Fruit fly (Drosophila melanogaster) whole organism, embryonic: ENCODE data around the gene Ada1-2.

Experiments used
- ATbp ChIP-seq: fragments of 200-800 bp; sonication (Bioruptor generic); optimal IDR thresholded peaks from 2 replicates; lab custom pipeline; 2017; ENCODE audit warnings: missing biosample characterization, mild to moderate bottlenecking, missing genetic modification characterization, missing genetic modification reagents
- Abd-B ChIP-seq: fragments of 200-800 bp; sonication (Bioruptor generic); optimal IDR thresholded peaks from 2 replicates; lab custom pipeline; 2018; ENCODE audit warnings: missing biosample characterization, mild to moderate bottlenecking, missing genetic modification characterization, moderate library complexity
- Blimp-1 ChIP-seq: fragments of 200-800 bp; sonication (Bioruptor generic); optimal IDR thresholded peaks from 3 replicates; lab custom pipeline; 2018; ENCODE audit warnings: missing biosample characterization, missing genetic modification characterization, mild to moderate bottlenecking, moderate library complexity, missing genetic modification reagents
- CG10209 ChIP-seq: fragments of 200-800 bp; sonication (Bioruptor generic); optimal IDR thresholded peaks from 3 replicates; lab custom pipeline; 2017; ENCODE audit warnings: missing biosample characterization, mild to moderate bottlenecking, missing genetic modification characterization, missing genetic modification reagents
- CG10431 ChIP-seq: fragments of 200-800 bp; sonication (Bioruptor generic); optimal IDR thresholded peaks from 3 replicates; lab custom pipeline; 2018; ENCODE audit warnings: missing biosample characterization, mild to moderate bottlenecking, missing genetic modification characterization
- CG10543 ChIP-seq: fragments of 200-800 bp; sonication (Bioruptor generic); optimal IDR thresholded peaks from 3 replicates; lab custom pipeline; 2017; ENCODE audit warnings: missing biosample characterization, mild to moderate bottlenecking, missing genetic modification characterization, moderate library complexity
- CG12236 ChIP-seq: fragments of 200-800 bp; sonication (Bioruptor generic); optimal IDR thresholded peaks from 2 replicates; lab custom pipeline; 2016; ENCODE audit warnings: missing biosample characterization, missing genetic modification characterization
- CG12659 ChIP-seq: fragments of 200-800 bp; sonication (Bioruptor generic); optimal IDR thresholded peaks from 3 replicates; lab custom pipeline; 2017; ENCODE audit warnings: mild to moderate bottlenecking, missing biosample characterization, missing genetic modification reagents, missing genetic modification characterization
- CG12769 ChIP-seq: fragments of 200-800 bp; sonication (Bioruptor generic); optimal IDR thresholded peaks from 2 replicates; lab custom pipeline; 2019; ENCODE audit warnings: missing biosample characterization, mild to moderate bottlenecking, missing genetic modification characterization, moderate library complexity
- CG13287 ChIP-seq: fragments of 200-800 bp; sonication (Bioruptor generic); IDR thresholded peaks from 2 replicates; pipeline ENCODE4 v1.3.6; 2022; ENCODE audit warnings: missing biosample characterization, missing genetic modification characterization; ENCODE audit not compliant: partially characterized antibody
- CG14441 ChIP-seq: fragments of 200-800 bp; sonication (Bioruptor generic); IDR thresholded peaks from 2 replicates; pipeline ENCODE4 v1.3.6; 2022; ENCODE audit warnings: missing biosample characterization, missing genetic modification characterization
- CG17359 ChIP-seq: fragments of 200-800 bp; sonication (Bioruptor generic); optimal IDR thresholded peaks from 3 replicates; lab custom pipeline; 2018; ENCODE audit warnings: missing biosample characterization, mild to moderate bottlenecking, missing genetic modification characterization, moderate library complexity
- CG17829 ChIP-seq: fragments of 200-800 bp; optimal IDR thresholded peaks from 2 replicates; lab custom pipeline; 2019; ENCODE audit warnings: missing biosample characterization, mild to moderate bottlenecking, missing genetic modification characterization, moderate library complexity
- CG18011 ChIP-seq: fragments of 200-800 bp; sonication (Bioruptor generic); optimal IDR thresholded peaks from 2 replicates; lab custom pipeline; 2017; ENCODE audit warnings: missing biosample characterization, missing genetic modification characterization, mild to moderate bottlenecking, moderate library complexity, missing genotype
- CG18764 ChIP-seq: fragments of 200-800 bp; sonication (Bioruptor generic); optimal IDR thresholded peaks from 3 replicates; lab custom pipeline; 2016; ENCODE audit warnings: missing biosample characterization, missing genetic modification characterization
- CG2129 ChIP-seq: fragments of 200-800 bp; sonication (Bioruptor generic); IDR thresholded peaks from 2 replicates; pipeline ENCODE4 v1.3.6; 2022; ENCODE audit warnings: missing biosample characterization, missing genetic modification characterization; ENCODE audit not compliant: partially characterized antibody
- CG33213 ChIP-seq: fragments of 200-800 bp; sonication (Bioruptor generic); optimal IDR thresholded peaks from 3 replicates; lab custom pipeline; 2016; ENCODE audit warnings: missing biosample characterization, missing genetic modification characterization
- CG34422 ChIP-seq: fragments of 200-800 bp; sonication (Bioruptor generic); IDR thresholded peaks from 3 replicates; pipeline ENCODE4 v1.3.6; 2022; ENCODE audit warnings: missing biosample characterization, missing genetic modification characterization
- CG4282 ChIP-seq: fragments of 200-800 bp; sonication (Bioruptor generic); optimal IDR thresholded peaks from 2 replicates; lab custom pipeline; 2016; ENCODE audit warnings: missing biosample characterization, missing genetic modification characterization
- CG43689 ChIP-seq: fragments of 200-800 bp; sonication (Bioruptor generic); IDR thresholded peaks from 2 replicates; pipeline ENCODE4 v1.3.6; 2022; ENCODE audit warnings: missing biosample characterization, missing genetic modification characterization
- CG6791 ChIP-seq: fragments of 200-800 bp; sonication (Bioruptor generic); IDR thresholded peaks from 3 replicates; pipeline ENCODE4 v1.3.6; 2022; ENCODE audit warnings: missing biosample characterization, missing genetic modification characterization; ENCODE audit not compliant: partially characterized antibody
- CG7271 ChIP-seq: fragments of 200-800 bp; sonication (Bioruptor generic); optimal IDR thresholded peaks from 2 replicates; lab custom pipeline; 2018; ENCODE audit warnings: missing biosample characterization, mild to moderate bottlenecking, missing genetic modification characterization, moderate library complexity
- CG8281 ChIP-seq: fragments of 200-800 bp; sonication (Bioruptor generic); optimal IDR thresholded peaks from 2 replicates; lab custom pipeline; 2018; ENCODE audit warnings: missing biosample characterization, mild to moderate bottlenecking, missing genetic modification characterization, moderate library complexity
- CG8290 ChIP-seq, 3 experiments: fragments of 200-800 bp; sonication (Bioruptor generic); optimal IDR thresholded peaks; 2 replicates each; lab custom pipeline; 2016 to 2019; ENCODE audit warnings: missing biosample characterization in 3 of 3, missing genetic modification characterization in 3 of 3, mild to moderate bottlenecking in 2 of 3, moderate library complexity in 1 of 3
- CG9817 ChIP-seq: fragments of 200-800 bp; sonication (Bioruptor generic); optimal IDR thresholded peaks from 2 replicates; lab custom pipeline; 2018; ENCODE audit warnings: missing biosample characterization, mild to moderate bottlenecking, missing genetic modification characterization, moderate library complexity
- Dek ChIP-seq: fragments of 200-800 bp; sonication (Bioruptor generic); optimal IDR thresholded peaks from 3 replicates; lab custom pipeline; 2019; ENCODE audit warnings: missing biosample characterization, mild to moderate bottlenecking, missing genetic modification characterization, moderate library complexity
- HLH4C ChIP-seq: fragments of 200-800 bp; sonication (Bioruptor generic); IDR thresholded peaks from 3 replicates; pipeline ENCODE4 v1.3.6; 2022; ENCODE audit warnings: missing biosample characterization, missing genetic modification characterization; ENCODE audit not compliant: partially characterized antibody
- Hr78 ChIP-seq, 2 experiments: fragments of 200-800 bp in 1 of 2; fragments of >200 bp in 1 of 2; sonication (Bioruptor generic) in 1 of 2; optimal IDR thresholded peaks; 2 replicates each; lab custom pipeline; 2017 to 2019; ENCODE audit warnings: missing biosample characterization in 2 of 2, missing genetic modification characterization in 2 of 2, mild to moderate bottlenecking in 1 of 2, moderate library complexity in 1 of 2
- Kr ChIP-seq: fragments of 200-800 bp; sonication (Bioruptor generic); optimal IDR thresholded peaks from 2 replicates; lab custom pipeline; 2017; ENCODE audit warnings: missing biosample characterization, mild to moderate bottlenecking, missing genetic modification characterization
- Sox100B ChIP-seq: fragments of 200-800 bp; sonication (Bioruptor generic); optimal IDR thresholded peaks from 3 replicates; lab custom pipeline; 2018; ENCODE audit warnings: missing biosample characterization, mild to moderate bottlenecking, missing genetic modification characterization
- Tbp ChIP-seq: fragments of >200 bp; optimal IDR thresholded peaks from 2 replicates; lab custom pipeline; 2018; ENCODE audit warnings: missing biosample characterization, missing genetic modification characterization
- Vsx1 ChIP-seq: fragments of 200-800 bp; sonication (Bioruptor generic); optimal IDR thresholded peaks from 2 replicates; lab custom pipeline; 2017; ENCODE audit warnings: missing biosample characterization, mild to moderate bottlenecking, missing genetic modification characterization, missing genetic modification reagents
- amos ChIP-seq: fragments of 200-800 bp; sonication (Bioruptor generic); IDR thresholded peaks from 2 replicates; pipeline ENCODE4 v1.3.6; 2022; ENCODE audit warnings: missing biosample characterization, missing genetic modification characterization; ENCODE audit not compliant: partially characterized antibody
- aop ChIP-seq: fragments of 200-800 bp; sonication (Bioruptor generic); IDR thresholded peaks from 2 replicates; pipeline ENCODE4 v1.3.6; 2022; ENCODE audit warnings: missing biosample characterization, missing genetic modification characterization
- cas ChIP-seq: fragments of 200-800 bp; sonication (Bioruptor generic); IDR thresholded peaks from 2 replicates; pipeline ENCODE4 v1.3.6; 2022; ENCODE audit warnings: missing biosample characterization, missing genetic modification characterization
- chm ChIP-seq: fragments of 200-800 bp; sonication (Bioruptor generic); IDR thresholded peaks from 2 replicates; pipeline ENCODE4 v1.3.6; 2022; ENCODE audit warnings: missing biosample characterization, missing genetic modification characterization
- dm ChIP-seq: fragments of 200-800 bp; sonication (Bioruptor generic); optimal IDR thresholded peaks from 3 replicates; lab custom pipeline; 2016; ENCODE audit warnings: missing biosample characterization, missing genetic modification characterization
- emc ChIP-seq: fragments of 200-800 bp; sonication (Bioruptor generic); optimal IDR thresholded peaks from 2 replicates; lab custom pipeline; 2016; ENCODE audit warnings: missing biosample characterization, missing genetic modification characterization
- kay ChIP-seq: fragments of 200-800 bp; sonication (Bioruptor generic); optimal IDR thresholded peaks from 2 replicates; lab custom pipeline; 2016; ENCODE audit warnings: missing biosample characterization, missing genetic modification characterization
- p53 ChIP-seq: fragments of 200-800 bp; sonication (Bioruptor generic); optimal IDR thresholded peaks from 2 replicates; lab custom pipeline; 2016; ENCODE audit warnings: missing biosample characterization, missing genetic modification characterization
- pan ChIP-seq, 4 experiments: fragments of >200 bp in 3 of 4; fragments of 200-800 bp in 1 of 4; sonication (Bioruptor generic) in 1 of 4; optimal IDR thresholded peaks in 3 of 4; IDR thresholded peaks in 1 of 4; 2 replicates each; pipeline versions ENCODE4 v1.3.6 to Lab custom; 2017 to 2022; ENCODE audit warnings: missing biosample characterization in 2 of 4, missing genetic modification characterization in 2 of 4, mixed read lengths in 1 of 4
- peb ChIP-seq: fragments of 200-800 bp; sonication (Bioruptor generic); IDR thresholded peaks from 2 replicates; pipeline ENCODE4 v1.3.6; 2022; ENCODE audit warnings: missing biosample characterization, missing genetic modification characterization
- pita ChIP-seq: fragments of 200-800 bp; sonication (Bioruptor generic); optimal IDR thresholded peaks from 2 replicates; lab custom pipeline; 2017; ENCODE audit warnings: missing biosample characterization, mild to moderate bottlenecking, missing genetic modification characterization
- sens-2 ChIP-seq: fragments of 200-800 bp; sonication (Bioruptor generic); IDR thresholded peaks from 2 replicates; pipeline ENCODE4 v1.3.6; 2022; ENCODE audit warnings: missing biosample characterization, missing genetic modification characterization
- shn ChIP-seq: fragments of 200-800 bp; sonication (Bioruptor generic); optimal IDR thresholded peaks from 3 replicates; lab custom pipeline; 2016; ENCODE audit warnings: missing biosample characterization, missing genetic modification characterization
- stwl ChIP-seq: fragments of 200-800 bp; sonication (Bioruptor generic); optimal IDR thresholded peaks from 3 replicates; lab custom pipeline; 2018; ENCODE audit warnings: missing biosample characterization, mild to moderate bottlenecking, missing genetic modification characterization, moderate library complexity
- vnd ChIP-seq: fragments of 200-800 bp; sonication (Bioruptor generic); IDR thresholded peaks from 3 replicates; pipeline ENCODE4 v1.3.6; 2022; ENCODE audit warnings: missing biosample characterization, missing genetic modification characterization; ENCODE audit not compliant: partially characterized antibody
- vvl ChIP-seq: fragments of 200-800 bp; sonication (Bioruptor generic); IDR thresholded peaks from 2 replicates; pipeline ENCODE4 v1.3.6; 2022; ENCODE audit warnings: missing biosample characterization, missing genetic modification characterization
- zen ChIP-seq: fragments of 200-800 bp; sonication (Bioruptor generic); optimal IDR thresholded peaks from 3 replicates; lab custom pipeline; 2018; ENCODE audit warnings: missing biosample characterization, mild to moderate bottlenecking, missing genetic modification characterization, moderate library complexity

The Ada1-2 gene

dm6 chr2L:11989729-11990128, 3.0 kb upstream of the Ada1-2 start, which contains the start of the genes zuc and dgt2 (continued):
- no peak for TF ChIP-seq CG18011
- no peak for TF ChIP-seq CG9817 (tag; lab: Kevin White, UChicago)
- peak; percentile 35; the same call in 1 of the 2 replicates for TF ChIP-seq amos (GFP tag; lab: Robert Waterston, UW)
- TF ChIP-seq CG10431 (GFP tag; lab: Kevin White, UChicago), result no peak
- TF ChIP-seq Dek (tag; lab: Kevin White, UChicago), result no peak
- TF ChIP-seq ATbp (GFP tag; lab: Kevin White, UChicago), result no peak
- peak; percentile 11 for TF ChIP-seq CG12659 (GFP tag; lab: Kevin White, UChicago)
- TF ChIP-seq kay, result no peak
- TF ChIP-seq CG14441 (GFP tag; lab: Robert Waterston, UW), result no peak
- peak; percentile 16 for TF ChIP-seq Abd-B
- no peak for TF ChIP-seq CG4282
- no peak for TF ChIP-seq emc
- no peak for TF ChIP-seq CG12236 (GFP tag; lab: Kevin White, UChicago)
- peak; percentile 52; the same call in 1 of the 3 replicates for TF ChIP-seq CG6791
- no peak for TF ChIP-seq pita (GFP tag; lab: Kevin White, UChicago)
- TF ChIP-seq CG34422, result no peak
- no peak for TF ChIP-seq sens-2
- TF ChIP-seq dm (GFP tag; lab: Kevin White, UChicago), result no peak
- no peak for TF ChIP-seq shn (GFP tag; lab: Kevin White, UChicago)
- no peak for TF ChIP-seq Kr (GFP tag; lab: Kevin White, UChicago)
- TF ChIP-seq CG33213 (GFP tag; lab: Kevin White, UChicago), result no peak
- TF ChIP-seq cas (GFP tag; lab: Robert Waterston, UW), result no peak
- no peak for TF ChIP-seq CG7271 (tag; lab: Kevin White, UChicago)
- TF ChIP-seq vnd (GFP tag; lab: Robert Waterston, UW), result 0 out of 3 replicates have a peak, but pooled peaks have one; percentile 29
- TF ChIP-seq CG43689, result no peak
- TF ChIP-seq p53 (GFP tag; lab: Kevin White, UChicago), result no peak
- TF ChIP-seq CG10543, result no peak
- no peak for TF ChIP-seq CG18764 (GFP tag; lab: Kevin White, UChicago)
- TF ChIP-seq stwl (tag; lab: Kevin White, UChicago), result peak; percentile 86
- TF ChIP-seq Tbp (GFP tag; lab: Kevin White, UChicago), result no peak
- TF ChIP-seq vvl (GFP tag; lab: Robert Waterston, UW), result peak; percentile 22; the same call in 1 of the 2 replicates
- no peak for TF ChIP-seq Sox100B (GFP tag; lab: Kevin White, UChicago)
- no peak for TF ChIP-seq HLH4C (GFP tag; lab: Robert Waterston, UW)
- no peak for TF ChIP-seq pan (optimal IDR thresholded peaks at IDR 0.05; lab: Kevin White, UChicago)
- no peak for TF ChIP-seq pan (GFP tag; optimal IDR thresholded peaks at IDR 0.05 in 1 of 2, IDR thresholded peaks at IDR 0.05 in 1 of 2)
- no peak for TF ChIP-seq Blimp-1 (GFP tag; lab: Kevin White, UChicago)
- TF ChIP-seq zen (tag; lab: Kevin White, UChicago), result peak; percentile 7
- TF ChIP-seq CG8290 (GFP tag; optimal IDR thresholded peaks at IDR 0.05; lab: Kevin White, UChicago), result no peak
- TF ChIP-seq CG8290 (tag; optimal IDR thresholded peaks at IDR 0.05; lab: Kevin White, UChicago), result no peak
- TF ChIP-seq Vsx1 (GFP tag; lab: Kevin White, UChicago), result no peak
- no peak for TF ChIP-seq CG17359 (tag; lab: Kevin White, UChicago)
- no peak for TF ChIP-seq aop (GFP tag; lab: Robert Waterston, UW)
- no peak for TF ChIP-seq peb
- TF ChIP-seq chm, result no peak
- TF ChIP-seq CG8281 (tag; lab: Kevin White, UChicago), result no peak
- peak; percentile 11 for TF ChIP-seq CG17829
- TF ChIP-seq Hr78 (GFP tag; optimal IDR thresholded peaks at IDR 0.05; lab: Kevin White, UChicago), result no peak
- TF ChIP-seq CG10209 (GFP tag; lab: Kevin White, UChicago), result no peak
- TF ChIP-seq CG2129 (GFP tag; lab: Robert Waterston, UW), result no peak
- TF ChIP-seq CG13287 (GFP tag; lab: Robert Waterston, UW), result peak; percentile 58
- no peak for TF ChIP-seq CG12769 (tag; lab: Kevin White, UChicago)
